Fruit fly (Drosophila melanogaster) whole organism, embryonic: Measurements from ENCODE around the gene Spn88Eb.

Source experiments
- CG10543 ChIP-seq: fragments of 200-800 bp; sonication (Bioruptor generic); optimal IDR thresholded peaks from 3 replicates; lab custom pipeline; 2017; ENCODE audit warnings: missing biosample characterization, mild to moderate bottlenecking, missing genetic modification characterization, moderate library complexity
- Ets65A ChIP-seq: fragments of 200-800 bp; sonication (Bioruptor generic); peaks from one replicate; lab custom pipeline; 2016; ENCODE audit warnings: missing biosample characterization, missing genetic modification characterization
- ci ChIP-seq: fragments of 200-800 bp; sonication (Bioruptor generic); IDR thresholded peaks from 3 replicates; pipeline ENCODE4 v1.3.6; 2022; ENCODE audit warnings: missing biosample characterization, missing genetic modification characterization
- oc ChIP-seq: fragments of 200-800 bp; sonication (Bioruptor generic); optimal IDR thresholded peaks from 2 replicates; lab custom pipeline; 2018; ENCODE audit warnings: missing biosample characterization, mild to moderate bottlenecking, missing genetic modification characterization, moderate library complexity
- sd ChIP-seq: fragments of 200-800 bp; sonication (Bioruptor generic); optimal IDR thresholded peaks from 3 replicates; lab custom pipeline; 2018; ENCODE audit warnings: missing biosample characterization, mild to moderate bottlenecking, missing genetic modification characterization, moderate library complexity
- sens-2 ChIP-seq: fragments of 200-800 bp; sonication (Bioruptor generic); IDR thresholded peaks from 2 replicates; pipeline ENCODE4 v1.3.6; 2022; ENCODE audit warnings: missing biosample characterization, missing genetic modification characterization
- so ChIP-seq: fragments of 200-800 bp; sonication (Bioruptor generic); IDR thresholded peaks from 3 replicates; pipeline ENCODE4 v1.3.6; 2022; ENCODE audit warnings: missing biosample characterization, missing genetic modification characterization

Gene Spn88Eb

dm6 chr3R:15177230-15177629, 31.3 kb downstream of the Spn88Eb start:
- TF ChIP-seq CG10543 (GFP tag; lab: Kevin White, UChicago): peak; percentile 72
- peak; percentile 16 for TF ChIP-seq Ets65A
- no peak for TF ChIP-seq sens-2 (GFP tag; lab: Robert Waterston, UW)
- TF ChIP-seq ci (GFP tag; lab: Robert Waterston, UW): no peak
- peak; percentile 9 for TF ChIP-seq sd (tag; lab: Kevin White, UChicago)
- peak; percentile 76; the same call in 2 of the 3 replicates for TF ChIP-seq so (GFP tag; lab: Robert Waterston, UW)
- TF ChIP-seq oc: no peak
